Worm (Caenorhabditis elegans) whole organism, young adult: ENCODE measurements around the gene col-108.
A peak's percentile ranks its signal among the peaks of the same experiment; 100 is the strongest.

Source experiments
- B0035.1 ChIP-seq: sonication (generic microtip); optimal IDR thresholded peaks from 2 replicates; lab custom pipeline; 2016; ENCODE audit warnings: missing genetic modification characterization, mild to moderate bottlenecking, missing compliant biosample characterization, missing genotype, missing genetic modification reagents
- D2030.7 ChIP-seq: fragments of 200-800 bp; sonication (Bioruptor generic); IDR thresholded peaks from 2 replicates; pipeline ENCODE4 v1.3.6; 2022; ENCODE audit warnings: missing genetic modification reagents, missing genetic modification characterization, missing compliant biosample characterization
- F10E7.11 ChIP-seq: sonication (generic microtip); optimal IDR thresholded peaks from 2 replicates; lab custom pipeline; 2017; ENCODE audit warnings: mild to moderate bottlenecking, missing genetic modification characterization, moderate library complexity, missing compliant biosample characterization
- F37B4.10 ChIP-seq: fragments of 200-800 bp; sonication (Bioruptor generic); IDR thresholded peaks from 2 replicates; pipeline ENCODE4 v1.3.6; 2022; ENCODE audit warnings: missing genetic modification characterization, missing compliant biosample characterization
- F57A8.1 ChIP-seq: fragments of 200-800 bp; sonication (Bioruptor generic); optimal IDR thresholded peaks from 2 replicates; lab custom pipeline; 2018; ENCODE audit warnings: mild to moderate bottlenecking, missing genetic modification characterization, moderate library complexity, missing compliant biosample characterization
- F57C9.4 ChIP-seq: sonication (generic microtip); optimal IDR thresholded peaks from 2 replicates; lab custom pipeline; 2017; ENCODE audit warnings: mild to moderate bottlenecking, missing genetic modification characterization, missing compliant biosample characterization
- K11D2.4 ChIP-seq: fragments of 200-800 bp; sonication (Bioruptor generic); IDR thresholded peaks from 2 replicates; pipeline ENCODE4 v1.3.6; 2022; ENCODE audit warnings: missing genetic modification reagents, missing genetic modification characterization, missing compliant biosample characterization
- T07F8.4 ChIP-seq: sonication (generic microtip); optimal IDR thresholded peaks from 2 replicates; lab custom pipeline; 2016; ENCODE audit warnings: mild to moderate bottlenecking, missing genetic modification characterization, moderate library complexity, missing compliant biosample characterization
- T26A5.8 ChIP-seq: sonication (generic microtip); optimal IDR thresholded peaks from 2 replicates; lab custom pipeline; 2016; ENCODE audit warnings: missing genetic modification characterization, missing compliant biosample characterization
- Y67H2A.10 ChIP-seq: fragments of 200-800 bp; sonication (Bioruptor generic); conservative IDR thresholded peaks from 2 replicates; pipeline ENCODE4 v1.3.6; 2022; ENCODE audit warnings: missing genetic modification reagents, missing genetic modification characterization, missing compliant biosample characterization
- ZK185.1 ChIP-seq: sonication (generic microtip); optimal IDR thresholded peaks from 2 replicates; lab custom pipeline; 2016; ENCODE audit warnings: mild to moderate bottlenecking, missing genetic modification characterization, missing compliant biosample characterization; ENCODE audit not compliant: poor library complexity, severe bottlenecking
- akir-1 ChIP-seq: fragments of 200-800 bp; sonication (Bioruptor generic); optimal IDR thresholded peaks from 2 replicates; lab custom pipeline; 2018; ENCODE audit warnings: mild to moderate bottlenecking, missing genetic modification characterization, moderate library complexity, missing compliant biosample characterization
- aptf-3 ChIP-seq: fragments of 200-800 bp; sonication (Bioruptor generic); IDR thresholded peaks from 2 replicates; pipeline ENCODE4 v1.3.6; 2022; ENCODE audit warnings: missing genetic modification characterization, missing compliant biosample characterization
- attf-6 ChIP-seq: fragments of 200-800 bp; sonication (Bioruptor generic); IDR thresholded peaks from 2 replicates; pipeline ENCODE4 v1.3.6; 2022; ENCODE audit warnings: missing genetic modification reagents, missing genetic modification characterization, missing compliant biosample characterization
- cebp-1 ChIP-seq, 2 experiments: fragments of 200-800 bp in 1 of 2; sonication (Bioruptor generic) in 1 of 2; sonication (generic microtip) in 1 of 2; IDR thresholded peaks in 1 of 2; optimal IDR thresholded peaks in 1 of 2; 2 replicates each; pipeline versions ENCODE4 v1.3.6 to Lab custom; 2017 to 2022; ENCODE audit warnings: missing compliant biosample characterization in 2 of 2, missing genetic modification characterization in 2 of 2, mild to moderate bottlenecking in 1 of 2, missing genetic modification reagents in 1 of 2, moderate library complexity in 1 of 2
- ceh-27 ChIP-seq: fragments of 200-800 bp; sonication (Bioruptor generic); optimal IDR thresholded peaks from 2 replicates; lab custom pipeline; 2018; ENCODE audit warnings: mild to moderate bottlenecking, missing genetic modification characterization, moderate library complexity, missing compliant biosample characterization
- ceh-40 ChIP-seq: fragments of 200-800 bp; sonication (Bioruptor generic); IDR thresholded peaks from 2 replicates; pipeline ENCODE4 v1.3.6; 2022; ENCODE audit warnings: missing genetic modification characterization, missing compliant biosample characterization
- dpff-1 ChIP-seq: sonication (generic microtip); optimal IDR thresholded peaks from 2 replicates; lab custom pipeline; 2017; ENCODE audit warnings: mild to moderate bottlenecking, missing genetic modification characterization, missing compliant biosample characterization
- egl-44 ChIP-seq: fragments of 200-800 bp; sonication (Bioruptor generic); IDR thresholded peaks from 2 replicates; pipeline ENCODE4 v1.3.6; 2022; ENCODE audit warnings: missing genetic modification reagents, missing genetic modification characterization, missing compliant biosample characterization
- fkh-3 ChIP-seq: sonication (generic microtip); optimal IDR thresholded peaks from 2 replicates; lab custom pipeline; 2016; ENCODE audit warnings: mild to moderate bottlenecking, missing genetic modification characterization, missing compliant biosample characterization
- hlh-12 ChIP-seq: sonication (generic microtip); optimal IDR thresholded peaks from 2 replicates; lab custom pipeline; 2016; ENCODE audit warnings: missing genetic modification characterization, missing compliant biosample characterization
- hmg-20 ChIP-seq: fragments of 200-800 bp; sonication (Bioruptor generic); IDR thresholded peaks from 2 replicates; pipeline ENCODE4 v1.3.6; 2022; ENCODE audit warnings: missing genetic modification reagents, missing genetic modification characterization, missing compliant biosample characterization
- hrde-1 ChIP-seq: sonication (generic microtip); optimal IDR thresholded peaks from 2 replicates; lab custom pipeline; 2016; ENCODE audit warnings: missing genetic modification characterization, mild to moderate bottlenecking, missing compliant biosample characterization, moderate library complexity, missing genotype, missing genetic modification reagents, borderline replicate concordance
- hsf-1 ChIP-seq: fragments of 200-800 bp; sonication (Bioruptor generic); IDR thresholded peaks from 2 replicates; pipeline ENCODE4 v1.3.6; 2022; ENCODE audit warnings: missing genetic modification reagents, missing genetic modification characterization, missing compliant biosample characterization
- let-526 ChIP-seq: fragments of 200-800 bp; sonication (Bioruptor generic); IDR thresholded peaks from 2 replicates; pipeline ENCODE4 v1.3.6; 2022; ENCODE audit warnings: missing genetic modification reagents, missing genetic modification characterization, missing compliant biosample characterization
- let-607 ChIP-seq, 2 experiments: fragments of 200-800 bp in 1 of 2; sonication (Bioruptor generic) in 1 of 2; sonication (generic microtip) in 1 of 2; optimal IDR thresholded peaks; 2 replicates each; lab custom pipeline; 2016 to 2018; ENCODE audit warnings: mild to moderate bottlenecking in 2 of 2, missing compliant biosample characterization in 2 of 2, missing genetic modification characterization in 2 of 2, moderate library complexity in 2 of 2, missing genotype in 1 of 2
- lin-26 ChIP-seq: fragments of 200-800 bp; sonication (Bioruptor generic); IDR thresholded peaks from 2 replicates; pipeline ENCODE4 v1.3.6; 2022; ENCODE audit warnings: missing genetic modification reagents, missing genetic modification characterization, missing compliant biosample characterization
- lin-40 ChIP-seq: sonication (generic microtip); optimal IDR thresholded peaks from 2 replicates; lab custom pipeline; 2016; ENCODE audit warnings: missing genetic modification characterization, mild to moderate bottlenecking, missing compliant biosample characterization, missing genotype, missing genetic modification reagents
- lin-54 ChIP-seq: fragments of 200-800 bp; sonication (Bioruptor generic); optimal IDR thresholded peaks from 2 replicates; lab custom pipeline; 2018; ENCODE audit warnings: mild to moderate bottlenecking, missing genetic modification characterization, missing compliant biosample characterization
- madf-3 ChIP-seq: fragments of 200-800 bp; sonication (Bioruptor generic); IDR thresholded peaks from 2 replicates; pipeline ENCODE4 v1.3.6; 2022; ENCODE audit warnings: missing genetic modification reagents, missing genetic modification characterization, missing compliant biosample characterization
- madf-8 ChIP-seq: fragments of 200-800 bp; sonication (Bioruptor generic); conservative IDR thresholded peaks from 2 replicates; pipeline ENCODE4 v1.3.6; 2022; ENCODE audit warnings: missing genetic modification reagents, missing genetic modification characterization, missing compliant biosample characterization
- mcd-1 ChIP-seq: fragments of 200-800 bp; sonication (Bioruptor generic); IDR thresholded peaks from 2 replicates; pipeline ENCODE4 v1.3.6; 2022; ENCODE audit warnings: missing genetic modification reagents, missing genetic modification characterization, missing compliant biosample characterization
- nfya-1 ChIP-seq: sonication (generic microtip); optimal IDR thresholded peaks from 2 replicates; lab custom pipeline; 2017; ENCODE audit warnings: antibody characterized with exemption, missing compliant biosample characterization, missing genetic modification characterization, borderline replicate concordance; ENCODE audit not compliant: insufficient read depth
- nfyb-1 ChIP-seq: fragments of 200-800 bp; sonication (Bioruptor generic); IDR thresholded peaks from 2 replicates; pipeline ENCODE4 v1.3.6; 2022; ENCODE audit warnings: missing genetic modification reagents, missing genetic modification characterization, missing compliant biosample characterization
- nhr-120 ChIP-seq: fragments of 200-800 bp; sonication (Bioruptor generic); IDR thresholded peaks from 2 replicates; pipeline ENCODE4 v1.3.6; 2022; ENCODE audit warnings: missing genetic modification characterization, missing compliant biosample characterization
- nhr-179 ChIP-seq: sonication (generic microtip); optimal IDR thresholded peaks from 2 replicates; lab custom pipeline; 2016; ENCODE audit warnings: mild to moderate bottlenecking, missing genetic modification characterization, missing compliant biosample characterization
- nhr-80 ChIP-seq: sonication (generic microtip); optimal IDR thresholded peaks from 2 replicates; lab custom pipeline; 2016; ENCODE audit warnings: missing genetic modification characterization, missing compliant biosample characterization
- nhr-90 ChIP-seq: sonication (generic microtip); optimal IDR thresholded peaks from 2 replicates; lab custom pipeline; 2016; ENCODE audit warnings: missing genotype, mild to moderate bottlenecking, missing genetic modification characterization, missing compliant biosample characterization
- rcor-1 ChIP-seq: fragments of 200-800 bp; sonication (Bioruptor generic); IDR thresholded peaks from 2 replicates; pipeline ENCODE4 v1.3.6; 2022; ENCODE audit warnings: missing genetic modification reagents, missing genetic modification characterization, missing compliant biosample characterization
- rpc-1 ChIP-seq, 2 experiments: fragments of 150-350 bp in 1 of 2; sonication (generic microtip) in 1 of 2; optimal IDR thresholded peaks; 2 replicates each; lab custom pipeline; 2014 to 2018; ENCODE audit warnings: missing biosample characterization in 1 of 2, missing genetic modification characterization in 1 of 2, missing genetic modification reagents in 1 of 2, missing genotype in 1 of 2
- tbx-9 ChIP-seq: sonication (generic microtip); optimal IDR thresholded peaks from 2 replicates; lab custom pipeline; 2016; ENCODE audit warnings: borderline replicate concordance, missing genetic modification characterization, inconsistent platforms, missing compliant biosample characterization
- xnd-1 ChIP-seq: sonication (generic microtip); optimal IDR thresholded peaks from 2 replicates; lab custom pipeline; 2016; ENCODE audit warnings: missing genotype, missing genetic modification reagents, missing genetic modification characterization, missing compliant biosample characterization
- zim-3 ChIP-seq: sonication (generic microtip); optimal IDR thresholded peaks from 2 replicates; lab custom pipeline; 2017; ENCODE audit warnings: mild to moderate bottlenecking, missing genetic modification characterization, moderate library complexity, missing compliant biosample characterization
- ztf-18 ChIP-seq: sonication (generic microtip); optimal IDR thresholded peaks from 2 replicates; lab custom pipeline; 2016; ENCODE audit warnings: missing genotype, mild to moderate bottlenecking, missing genetic modification characterization, missing compliant biosample characterization
- ztf-26 ChIP-seq: sonication (generic microtip); optimal IDR thresholded peaks from 2 replicates; lab custom pipeline; 2017; ENCODE audit warnings: missing genetic modification characterization, missing compliant biosample characterization

col-108 gene

ce11 chrIV:1763452-1763851, 4.9 kb upstream of the col-108 start (continued):
- TF ChIP-seq mcd-1 (GFP tag; lab: Robert Waterston, UW) (peak; percentile 82), rcor-1 (GFP tag; lab: Robert Waterston, UW) (peak; percentile 73), hlh-12 (tag; lab: Kevin White, UChicago) (no peak), D2030.7 (peak; percentile 66; the same call in 1 of the 2 replicates), ceh-27 (no peak), ceh-40 (GFP tag; lab: Robert Waterston, UW) (no peak), attf-6 (GFP tag; lab: Robert Waterston, UW) (peak; percentile 90), lin-40 (tag; lab: Kevin White, UChicago) (no peak), T07F8.4 (tag; lab: Kevin White, UChicago) (no peak), let-526 (no peak), nfyb-1 (GFP tag; lab: Robert Waterston, UW) (peak; percentile 57; the same call in 1 of the 2 replicates), hsf-1 (GFP tag; lab: Robert Waterston, UW) (peak; percentile 59), aptf-3 (GFP tag; lab: Robert Waterston, UW) (no peak), nhr-80 (tag; lab: Kevin White, UChicago) (no peak), nfya-1 (no peak), madf-3 (0 out of 2 replicates have a peak, but pooled peaks have one; percentile 25), rpc-1 (optimal IDR thresholded peaks at IDR 0.05; lab: Kevin White, UChicago) (no peak), rpc-1 (tag; optimal IDR thresholded peaks at IDR 0.05; lab: Kevin White, UChicago) (peak; percentile 7), tbx-9 (tag; lab: Kevin White, UChicago) (no peak), F37B4.10 (GFP tag; lab: Robert Waterston, UW) (no peak), egl-44 (GFP tag; lab: Robert Waterston, UW) (no peak), akir-1 (no peak), lin-54 (GFP tag; lab: Kevin White, UChicago) (peak; percentile 56), zim-3 (tag; lab: Kevin White, UChicago) (no peak), hrde-1 (tag; lab: Kevin White, UChicago) (no peak), F57C9.4 (tag; lab: Kevin White, UChicago) (no peak), nhr-90 (tag; lab: Kevin White, UChicago) (no peak), xnd-1 (tag; lab: Kevin White, UChicago) (peak; percentile 58), cebp-1 (GFP tag; IDR thresholded peaks at IDR 0.05; lab: Robert Waterston, UW) (no peak), cebp-1 (tag; optimal IDR thresholded peaks at IDR 0.05; lab: Kevin White, UChicago) (no peak), madf-8 (GFP tag; lab: Robert Waterston, UW) (no peak), nhr-179 (tag; lab: Kevin White, UChicago) (no peak), ztf-26 (tag; lab: Kevin White, UChicago) (no peak), hmg-20 (no peak), nhr-120 (GFP tag; lab: Robert Waterston, UW) (no peak), dpff-1 (tag; lab: Kevin White, UChicago) (no peak), K11D2.4 (GFP tag; lab: Robert Waterston, UW) (no peak), lin-26 (GFP tag; lab: Robert Waterston, UW) (peak; percentile 78), ztf-18 (tag; lab: Kevin White, UChicago) (peak; percentile 13), F57A8.1 (no peak), fkh-3 (no peak), B0035.1 (tag; lab: Kevin White, UChicago) (no peak), Y67H2A.10 (GFP tag; lab: Robert Waterston, UW) (no peak), ZK185.1 (tag; lab: Kevin White, UChicago) (no peak), F10E7.11 (tag; lab: Kevin White, UChicago) (no peak), let-607 (tag; optimal IDR thresholded peaks at IDR 0.05; lab: Kevin White, UChicago) (no peak), T26A5.8 (tag; lab: Kevin White, UChicago) (no peak)
